Worm (Caenorhabditis elegans): ENCODE results near the gene ZK616.2.

Gene ZK616.2

ce11 chrIV:5364135-5364609 is 33.5 kb upstream of the ZK616.2 start, which contains the start of the genes hda-6 and F41H10.4 (continued):
- TF ChIP-seq F33H1.4 (GFP tag; IDR thresholded peaks at IDR 0.05) (peak; percentile 44), pbrm-1 (GFP tag; IDR thresholded peaks at IDR 0.05) (peak; percentile 31; the same call in 1 of the 2 replicates), snpc-4 (GFP tag; optimal IDR thresholded peaks at IDR 0.05) (no peak), snpc-4 (tag; optimal IDR thresholded peaks at IDR 0.05) (peak; percentile 33 to 86 (median 68)), snpc-1.3 (tag; optimal IDR thresholded peaks at IDR 0.05; ENCODE audit: insufficient read depth) (peak; percentile 47), dox-1 (GFP tag; IDR thresholded peaks at IDR 0.05) (peak; percentile 84), lsy-27 (tag; optimal IDR thresholded peaks at IDR 0.05; ENCODE audit: borderline replicate concordance, insufficient read depth) (peak; percentile 4), ekl-4 (GFP tag; IDR thresholded peaks at IDR 0.05) (peak; percentile 55; the same call in 1 of the 2 replicates), ceh-100 (GFP tag; IDR thresholded peaks at IDR 0.05) (0 out of 2 replicates have a peak, but pooled peaks have one; percentile 11), lsl-1 (GFP tag; optimal IDR thresholded peaks at IDR 0.05) (peak; percentile 54), mcd-1 (GFP tag; IDR thresholded peaks at IDR 0.05) (peak; percentile 77), F23B12.7 (tag; optimal IDR thresholded peaks at IDR 0.05; ENCODE audit: insufficient read depth) (peak; percentile 4), nfyb-1 (GFP tag; IDR thresholded peaks at IDR 0.05) (peak; percentile 40; the same call in 1 of the 2 replicates), madf-10 (tag; optimal IDR thresholded peaks at IDR 0.05) (peak; percentile 12), B0336.3 (GFP tag; IDR thresholded peaks at IDR 0.05) (0 out of 2 replicates have a peak, but pooled peaks have one; percentile 31)

ce11 chrIV:5366567-5366966 is 31.1 kb upstream of the ZK616.2 start, which contains the start of gene sand-1:
Gene sand-1 (plus strand): TSS chrIV:5366867.
- TF ChIP-seq ccch-3 (GFP tag; optimal IDR thresholded peaks at IDR 0.05) (no peak), B0336.3 (GFP tag; IDR thresholded peaks at IDR 0.05) (no peak), attf-6 (GFP tag; IDR thresholded peaks at IDR 0.05) (no peak), B0261.1 (tag; optimal IDR thresholded peaks at IDR 0.05) (no peak), athp-1 (tag; optimal IDR thresholded peaks at IDR 0.05) (peak; percentile 30), die-1 (tag; optimal IDR thresholded peaks at IDR 0.05) (no peak), snpc-4 (GFP tag; optimal IDR thresholded peaks at IDR 0.05) (no peak), snpc-4 (tag; optimal IDR thresholded peaks at IDR 0.05) (peak in 1 of 4 experiments; percentile 66), hrde-1 (tag; optimal IDR thresholded peaks at IDR 0.05; ENCODE audit: borderline replicate concordance) (no peak)

- no peak for TF ChIP-seq lsy-27 (tag; optimal IDR thresholded peaks at IDR 0.05; ENCODE audit: borderline replicate concordance, insufficient read depth)
- TF ChIP-seq ceh-79 (tag; optimal IDR thresholded peaks at IDR 0.05): no peak
- no peak for TF ChIP-seq ceh-40 (GFP tag; IDR thresholded peaks at IDR 0.05)
- TF ChIP-seq nfya-2 (GFP tag; IDR thresholded peaks at IDR 0.05): no peak
Measured at ce11 chrIV:5367899-5368298, 29.7 kb upstream of the ZK616.2 start.

- TF ChIP-seq pbrm-1 (GFP tag; IDR thresholded peaks at IDR 0.05) (0 out of 2 replicates have a peak, but pooled peaks have one; percentile 31), bed-1 (GFP tag; IDR thresholded peaks at IDR 0.05) (no peak), hmg-1.2 (GFP tag; IDR thresholded peaks at IDR 0.05) (peak; percentile 93), ekl-4 (GFP tag; IDR thresholded peaks at IDR 0.05) (0 out of 2 replicates have a peak, but pooled peaks have one; percentile 48), F23B12.7 (tag; optimal IDR thresholded peaks at IDR 0.05; ENCODE audit: insufficient read depth) (no peak), egl-18 (GFP tag; IDR thresholded peaks at IDR 0.05) (peak; percentile 63; the same call in 1 of the 2 replicates), ama-1 (optimal IDR thresholded peaks at IDR 0.05) (no peak), ama-1 (GFP tag; optimal IDR thresholded peaks at IDR 0.05) (no peak), nfyb-1 (GFP tag; IDR thresholded peaks at IDR 0.05) (0 out of 2 replicates have a peak, but pooled peaks have one; percentile 20), snpc-4 (GFP tag; optimal IDR thresholded peaks at IDR 0.05) (no peak), snpc-4 (tag; optimal IDR thresholded peaks at IDR 0.05) (peak in 2 of 4 experiments; percentile 20 to 67), cebp-2 (GFP tag; IDR thresholded peaks at IDR 0.05) (no peak), mcd-1 (GFP tag; IDR thresholded peaks at IDR 0.05) (peak; percentile 67), ztf-25 (GFP tag; IDR thresholded peaks at IDR 0.05) (no peak), C17E4.6 (GFP tag; IDR thresholded peaks at IDR 0.05) (peak; percentile 23; the same call in 1 of the 2 replicates), zfh-2 (GFP tag; conservative IDR thresholded peaks at IDR 0.05) (peak; percentile 63), tbp1 (GFP tag; optimal IDR thresholded peaks at IDR 0.05) (peak; percentile 8), B0336.3 (GFP tag; IDR thresholded peaks at IDR 0.05) (peak; percentile 46; the same call in 1 of the 2 replicates), nhr-80 (tag; optimal IDR thresholded peaks at IDR 0.05) (peak; percentile 11), cebp-1 (GFP tag; IDR thresholded peaks at IDR 0.05) (no peak), cebp-1 (tag; optimal IDR thresholded peaks at IDR 0.05) (peak; percentile 49), Y95B8A.8 (GFP tag; IDR thresholded peaks at IDR 0.05) (0 out of 2 replicates have a peak, but pooled peaks have one; percentile 40), lin-54 (GFP tag; optimal IDR thresholded peaks at IDR 0.05) (peak; percentile 6), attf-5 (GFP tag; optimal IDR thresholded peaks at IDR 0.05) (peak; percentile 77), madf-6 (GFP tag; IDR thresholded peaks at IDR 0.05) (peak; percentile 52), dox-1 (GFP tag; IDR thresholded peaks at IDR 0.05) (peak; percentile 36; the same call in 1 of the 2 replicates)
Measured at ce11 chrIV:5368860-5369259, 28.8 kb upstream of the ZK616.2 start.

Measured in whole organism, young adult.